Fruit fly (Drosophila melanogaster) whole organism: ENCODE measurements around the gene Eig71Ed.

Experiments
- CG8478 ChIP-seq: fragments of >200 bp; optimal IDR thresholded peaks from 2 replicates; lab custom pipeline; 2018; ENCODE audit warnings: inconsistent platforms
- Dll ChIP-seq: fragments of >200 bp; optimal IDR thresholded peaks from 2 replicates; lab custom pipeline; 2017
- EcR ChIP-seq, 2 experiments: fragments of >200 bp; optimal IDR thresholded peaks; 2 replicates each; lab custom pipeline; 2017; ENCODE audit warnings: missing biosample characterization in 2 of 2, missing genetic modification characterization in 2 of 2, missing genetic modification reagents in 2 of 2
- pan ChIP-seq: fragments of >200 bp; optimal IDR thresholded peaks from 2 replicates; lab custom pipeline; 2017
- psq ChIP-seq: fragments of >200 bp; optimal IDR thresholded peaks from 2 replicates; lab custom pipeline; 2017
- usp ChIP-seq: fragments of >200 bp; optimal IDR thresholded peaks from 2 replicates; lab custom pipeline; 2017; ENCODE audit warnings: missing biosample characterization, missing genetic modification characterization, mixed read lengths

DNA sequence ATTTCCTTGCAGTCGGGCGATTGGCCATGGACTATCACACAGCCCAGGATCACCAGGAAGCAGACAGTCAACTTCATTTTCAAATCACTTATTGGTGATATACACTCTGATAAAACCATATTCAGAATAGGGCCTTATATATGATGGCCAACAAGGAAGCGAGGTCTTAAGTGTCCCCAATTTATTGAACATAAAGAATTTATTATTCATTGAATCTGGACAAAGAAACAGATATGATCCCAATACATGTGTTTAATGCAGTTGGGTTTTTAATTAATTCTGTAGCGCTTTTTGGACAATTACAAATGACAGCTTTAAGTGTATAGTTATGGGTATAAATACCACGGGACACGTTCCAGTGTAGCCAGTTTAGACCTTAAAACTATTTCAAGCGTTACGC is 7.0 kb downstream of the Eig71Ed start, which contains the start of the genes Eig71Eh and Eig71Ei:
- TF ChIP-seq psq (lab: Kevin White, UChicago) = no peak
- TF ChIP-seq pan = no peak
- TF ChIP-seq CG8478 (lab: Kevin White, UChicago) = no peak
- TF ChIP-seq usp (GFP tag; lab: Kevin White, UChicago) = no peak
- no peak for TF ChIP-seq EcR (GFP tag; optimal IDR thresholded peaks at IDR 0.05; lab: Kevin White, UChicago)
- no peak for TF ChIP-seq Dll (lab: Kevin White, UChicago)
